Worm (Caenorhabditis elegans) whole organism, L3 larva: Measurements from ENCODE around the gene tnt-3.

Experiments
- R02D3.7 ChIP-seq: fragments of 150-350 bp; optimal IDR thresholded peaks from 2 replicates; lab custom pipeline; 2014; ENCODE audit warnings: missing biosample characterization, missing genetic modification characterization
- ZK546.5 ChIP-seq: sonication (generic microtip); optimal IDR thresholded peaks from 2 replicates; lab custom pipeline; 2017; ENCODE audit warnings: missing biosample characterization, missing genetic modification characterization
- aly-2 ChIP-seq: fragments of 150-350 bp; optimal IDR thresholded peaks from 2 replicates; lab custom pipeline; 2014; ENCODE audit warnings: missing biosample characterization, missing genetic modification characterization
- ceh-16 ChIP-seq: sonication (generic microtip); optimal IDR thresholded peaks from 2 replicates; lab custom pipeline; 2017; ENCODE audit warnings: missing biosample characterization, missing genetic modification characterization
- ceh-28 ChIP-seq: fragments of 150-350 bp; optimal IDR thresholded peaks from 2 replicates; lab custom pipeline; 2014; ENCODE audit warnings: missing biosample characterization, missing genetic modification reagents, missing genetic modification characterization
- ceh-82 ChIP-seq: fragments of 150-350 bp; optimal IDR thresholded peaks from 2 replicates; lab custom pipeline; 2014; ENCODE audit warnings: missing biosample characterization, missing genetic modification characterization
- ceh-9 ChIP-seq: sonication (generic microtip); optimal IDR thresholded peaks from 2 replicates; lab custom pipeline; 2018; ENCODE audit warnings: missing biosample characterization, missing genetic modification characterization
- daf-12 ChIP-seq: fragments of 150-350 bp; optimal IDR thresholded peaks from 2 replicates; lab custom pipeline; 2014; ENCODE audit warnings: missing biosample characterization, missing genetic modification reagents, missing genetic modification characterization
- egl-27 ChIP-seq: sonication (generic microtip); optimal IDR thresholded peaks from 4 replicates; lab custom pipeline; 2017; ENCODE audit warnings: missing biosample characterization, missing genetic modification reagents, missing genetic modification characterization
- egl-5 ChIP-seq: fragments of 150-350 bp; optimal IDR thresholded peaks from 2 replicates; lab custom pipeline; 2017; ENCODE audit warnings: missing biosample characterization, missing genetic modification reagents, missing genetic modification characterization, inconsistent platforms
- elt-1 ChIP-seq: fragments of 150-350 bp; optimal IDR thresholded peaks from 2 replicates; lab custom pipeline; 2014; ENCODE audit warnings: missing biosample characterization, missing genetic modification characterization
- elt-2 ChIP-seq: sonication (generic microtip); optimal IDR thresholded peaks from 2 replicates; lab custom pipeline; 2016; ENCODE audit warnings: missing genetic modification reagents, mild to moderate bottlenecking, missing genetic modification characterization, missing compliant biosample characterization
- elt-3 ChIP-seq, 3 experiments: fragments of 150-350 bp in 1 of 3; sonication (generic microtip) in 2 of 3; optimal IDR thresholded peaks; 2 replicates in 2 of 3; 4 replicates in 1 of 3; lab custom pipeline; 2014 to 2017; ENCODE audit warnings: missing biosample characterization in 3 of 3, missing genetic modification characterization in 3 of 3
- fkh-10 ChIP-seq: sonication (generic microtip); optimal IDR thresholded peaks from 2 replicates; lab custom pipeline; 2017; ENCODE audit warnings: missing biosample characterization, missing genetic modification reagents, missing genetic modification characterization
- fkh-2 ChIP-seq: fragments of 150-350 bp; optimal IDR thresholded peaks from 2 replicates; lab custom pipeline; 2014; ENCODE audit warnings: missing biosample characterization, missing genetic modification reagents, missing genetic modification characterization
- fos-1 ChIP-seq: fragments of 150-350 bp; optimal IDR thresholded peaks from 2 replicates; lab custom pipeline; 2014; ENCODE audit warnings: missing biosample characterization, missing genetic modification characterization
- hmg-11 ChIP-seq: sonication (generic microtip); optimal IDR thresholded peaks from 2 replicates; lab custom pipeline; 2016; ENCODE audit warnings: missing genetic modification characterization, missing compliant biosample characterization
- jun-1 ChIP-seq: fragments of 150-350 bp; optimal IDR thresholded peaks from 2 replicates; lab custom pipeline; 2014; ENCODE audit warnings: missing biosample characterization, missing genetic modification reagents, missing genetic modification characterization
- lin-15B ChIP-seq: fragments of 150-350 bp; optimal IDR thresholded peaks from 2 replicates; lab custom pipeline; 2014; ENCODE audit warnings: missing biosample characterization, missing genetic modification characterization
- lin-39 ChIP-seq: fragments of 150-350 bp; optimal IDR thresholded peaks from 2 replicates; lab custom pipeline; 2018; ENCODE audit warnings: missing biosample characterization, missing genetic modification reagents, missing genetic modification characterization
- lsy-12 ChIP-seq: sonication (generic microtip); optimal IDR thresholded peaks from 2 replicates; lab custom pipeline; 2016; ENCODE audit warnings: mild to moderate bottlenecking, missing genetic modification characterization, missing compliant biosample characterization
- nhr-12 ChIP-seq: fragments of 150-350 bp; optimal IDR thresholded peaks from 2 replicates; lab custom pipeline; 2014; ENCODE audit warnings: missing biosample characterization, missing genetic modification characterization
- nhr-23 ChIP-seq: fragments of 150-350 bp; optimal IDR thresholded peaks from 2 replicates; lab custom pipeline; 2014; ENCODE audit warnings: missing biosample characterization, missing genetic modification reagents, missing genetic modification characterization
- nhr-25 ChIP-seq: sonication (generic microtip); optimal IDR thresholded peaks from 2 replicates; lab custom pipeline; 2017; ENCODE audit warnings: missing biosample characterization, missing genetic modification characterization
- nhr-28 ChIP-seq: fragments of 150-350 bp; optimal IDR thresholded peaks from 2 replicates; lab custom pipeline; 2014; ENCODE audit warnings: missing biosample characterization, missing genetic modification characterization
- nhr-43 ChIP-seq: sonication (generic microtip); optimal IDR thresholded peaks from 2 replicates; lab custom pipeline; 2016; ENCODE audit warnings: mild to moderate bottlenecking, missing genetic modification characterization, missing compliant biosample characterization; ENCODE audit not compliant: poor library complexity, severe bottlenecking
- nhr-67 ChIP-seq: fragments of 150-350 bp; optimal IDR thresholded peaks from 2 replicates; lab custom pipeline; 2014; ENCODE audit warnings: missing biosample characterization, missing genetic modification characterization
- nhr-76 ChIP-seq: fragments of 150-350 bp; sonication (generic microtip); optimal IDR thresholded peaks from 5 replicates; lab custom pipeline; 2014; ENCODE audit warnings: missing biosample characterization, missing genetic modification characterization
- pha-4 ChIP-seq: fragments of 150-350 bp; optimal IDR thresholded peaks from 2 replicates; lab custom pipeline; 2014; ENCODE audit warnings: missing biosample characterization, missing genetic modification reagents, missing genetic modification characterization
- pqm-1 ChIP-seq: fragments of 150-350 bp; optimal IDR thresholded peaks from 2 replicates; lab custom pipeline; 2017; ENCODE audit warnings: missing biosample characterization, missing genetic modification characterization, inconsistent platforms
- sea-2 ChIP-seq: fragments of 150-350 bp; sonication (generic microtip); optimal IDR thresholded peaks from 4 replicates; lab custom pipeline; 2014; ENCODE audit warnings: missing biosample characterization, missing genetic modification reagents, missing genetic modification characterization
- skn-1 ChIP-seq: fragments of 150-350 bp; optimal IDR thresholded peaks from 2 replicates; lab custom pipeline; 2014; ENCODE audit warnings: missing biosample characterization, missing genetic modification characterization
- snpc-4 ChIP-seq: fragments of 150-350 bp; optimal IDR thresholded peaks from 2 replicates; lab custom pipeline; 2014; ENCODE audit warnings: missing biosample characterization, missing genetic modification characterization
- tbx-2 ChIP-seq: sonication (generic microtip); optimal IDR thresholded peaks from 2 replicates; lab custom pipeline; 2016; ENCODE audit warnings: mild to moderate bottlenecking, missing genetic modification characterization, missing compliant biosample characterization
- unc-62 ChIP-seq: fragments of 150-350 bp; sonication (generic microtip); optimal IDR thresholded peaks from 4 replicates; lab custom pipeline; 2014; ENCODE audit warnings: missing biosample characterization, missing genetic modification reagents, missing genetic modification characterization
- zag-1 ChIP-seq: fragments of 150-350 bp; optimal IDR thresholded peaks from 2 replicates; lab custom pipeline; 2014; ENCODE audit warnings: missing biosample characterization, missing genetic modification characterization
- ztf-4 ChIP-seq: fragments of 150-350 bp; optimal IDR thresholded peaks from 2 replicates; lab custom pipeline; 2014; ENCODE audit warnings: missing biosample characterization, missing genetic modification characterization

tnt-3 gene

DNA sequence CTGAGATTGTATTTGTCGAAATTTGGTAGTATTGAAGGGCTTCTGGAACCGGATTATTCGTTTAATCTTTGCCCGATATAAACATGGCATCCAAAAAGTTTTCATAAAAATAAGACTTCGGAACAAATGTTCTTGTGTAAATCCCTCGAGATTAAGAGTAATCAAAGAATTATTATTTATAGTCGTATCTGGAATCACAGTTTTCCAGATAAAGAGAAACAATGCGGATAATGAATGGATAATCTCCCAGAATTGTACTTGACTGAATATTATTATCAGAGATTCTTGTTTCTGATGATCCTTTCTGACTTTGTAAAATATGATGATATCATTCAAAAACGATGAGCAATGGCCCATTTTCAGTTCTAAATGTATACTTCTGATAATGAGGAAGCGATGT is 23.8 kb downstream of the tnt-3 start:
- TF ChIP-seq zag-1 (tag; lab: Kevin White, UChicago), result no peak
- TF ChIP-seq elt-2, result no peak
- TF ChIP-seq nhr-12, result no peak
- no peak for TF ChIP-seq nhr-23 (tag; lab: Kevin White, UChicago)
- no peak for TF ChIP-seq sea-2 (GFP tag; lab: Kevin White, UChicago)
- no peak for TF ChIP-seq nhr-76 (tag; lab: Kevin White, UChicago)
- no peak for TF ChIP-seq jun-1 (tag; lab: Kevin White, UChicago)
- no peak for TF ChIP-seq elt-3 (tag; optimal IDR thresholded peaks at IDR 0.05; lab: Kevin White, UChicago)
- TF ChIP-seq daf-12, result no peak
- TF ChIP-seq fos-1 (tag; lab: Kevin White, UChicago), result no peak
- TF ChIP-seq unc-62, result no peak
- TF ChIP-seq ceh-9 (tag; lab: Kevin White, UChicago), result no peak
- no peak for TF ChIP-seq pqm-1 (tag; lab: Kevin White, UChicago)
- TF ChIP-seq ztf-4, result no peak
- no peak for TF ChIP-seq fkh-10 (GFP tag; lab: Kevin White, UChicago)
- TF ChIP-seq aly-2, result no peak
- TF ChIP-seq ceh-82, result no peak
- TF ChIP-seq ceh-28 (tag; lab: Kevin White, UChicago), result no peak
- no peak for TF ChIP-seq nhr-67 (tag; lab: Kevin White, UChicago)
- no peak for TF ChIP-seq pha-4 (tag; lab: Kevin White, UChicago)

DNA sequence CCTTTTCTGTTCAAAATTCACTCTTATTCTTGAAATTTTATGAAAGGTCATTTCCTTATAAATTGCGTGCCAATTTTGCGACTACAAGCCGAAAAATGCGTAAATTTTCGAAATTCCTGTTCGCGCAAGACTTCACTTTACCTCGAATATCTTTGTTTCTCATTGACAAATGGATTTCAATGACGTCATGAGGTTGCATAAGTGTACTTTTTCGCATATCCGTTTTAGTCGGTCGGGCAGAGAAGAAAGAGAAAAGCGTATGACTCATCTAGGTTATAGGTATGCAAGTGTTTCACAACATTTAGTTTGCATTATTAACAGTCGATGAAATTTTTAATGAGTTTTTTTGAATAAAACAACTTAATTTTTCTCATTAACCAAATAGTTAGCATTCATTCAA is 28.8 kb downstream of the tnt-3 start:
- TF ChIP-seq nhr-23 (tag; lab: Kevin White, UChicago) (peak; percentile 62), nhr-25 (tag; lab: Kevin White, UChicago) (peak; percentile 61), lsy-12 (tag; lab: Kevin White, UChicago) (no peak), fos-1 (tag; lab: Kevin White, UChicago) (peak; percentile 5), fkh-2 (no peak)
- TF ChIP-seq, all 47 proteins: peak for 3

DNA sequence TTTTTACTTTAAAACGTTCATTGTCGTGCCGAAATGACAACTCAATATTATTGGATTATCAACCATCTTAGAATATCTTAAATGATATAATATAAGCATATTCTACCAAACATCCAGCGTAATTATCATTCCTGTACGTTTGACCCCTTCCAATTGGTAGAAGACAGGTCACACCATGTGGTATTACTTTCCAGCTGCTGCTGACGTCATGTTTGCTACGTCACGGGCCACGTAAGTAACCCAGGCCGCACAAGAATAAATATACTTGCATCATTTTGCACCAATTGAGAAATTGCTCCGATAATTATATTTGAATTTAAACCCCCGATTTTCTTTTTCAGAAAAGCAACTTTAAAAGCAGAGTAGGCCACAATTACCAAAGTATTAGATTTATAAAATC is 29.3 kb downstream of the tnt-3 start:
- TF ChIP-seq egl-5 (tag; lab: Kevin White, UChicago) (no peak), lin-39 (tag; lab: Kevin White, UChicago) (no peak), nhr-28 (tag; lab: Kevin White, UChicago) (no peak)

DNA sequence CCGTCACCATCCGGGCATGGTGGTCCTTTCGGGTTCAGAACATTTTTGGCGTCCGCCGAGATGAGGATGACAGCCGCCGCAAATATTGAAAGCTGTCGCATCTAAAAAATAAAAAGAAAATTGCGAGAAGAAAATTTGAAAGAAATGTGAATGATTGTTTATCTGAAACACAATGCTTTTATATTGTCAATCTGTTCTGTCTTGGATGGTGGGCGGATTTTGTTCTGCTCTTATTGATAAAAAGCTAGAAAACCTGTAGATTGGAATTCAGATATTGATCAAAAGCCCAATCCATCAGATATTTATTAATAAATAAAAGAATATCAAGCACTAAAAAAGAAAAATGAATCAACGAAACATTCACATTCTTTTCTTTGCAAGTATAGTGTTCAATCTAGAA is 31.1 kb downstream of the tnt-3 start, which contains the start of gene C39D10.7:
Gene C39D10.7, minus strand, starts transcription at position 101 of the 400 bp plus-strand sequence.
- TF ChIP-seq ZK546.5 (tag; lab: Kevin White, UChicago), result no peak

DNA sequence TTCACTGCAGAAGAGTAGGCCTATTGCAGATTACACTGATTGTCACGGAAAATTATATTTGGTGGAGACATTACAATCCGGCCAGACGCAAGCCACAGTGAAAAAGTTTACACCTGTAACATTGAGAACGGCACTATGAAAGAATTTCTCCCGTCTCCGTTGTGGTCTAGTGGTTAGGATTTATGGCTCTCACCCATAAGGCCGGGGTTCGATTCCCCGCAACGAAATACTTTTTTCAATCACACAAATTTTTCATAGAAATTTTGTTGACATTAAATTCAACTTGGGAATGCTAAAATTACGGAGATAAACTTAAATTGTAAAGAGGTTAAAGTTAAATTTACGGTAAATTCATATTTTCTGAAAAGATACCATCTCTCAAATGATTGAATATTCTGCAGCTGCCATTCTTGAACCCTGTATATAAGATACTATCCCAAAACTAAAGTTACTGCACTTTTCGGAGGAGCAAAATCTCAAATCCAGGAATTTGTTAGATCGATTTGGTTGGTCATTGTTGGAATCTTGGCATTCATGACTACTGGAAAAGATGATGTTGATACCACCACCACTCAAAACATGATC is 38.4 kb downstream of the tnt-3 start, which contains the start of gene C39D10.1:
Gene C39D10.1, plus strand, starts transcription at position 535 of the 585 bp plus-strand sequence.
- TF ChIP-seq fkh-2, result no peak
- peak; percentile 20 for TF ChIP-seq pha-4 (tag; lab: Kevin White, UChicago)
- TF ChIP-seq nhr-43 (tag; lab: Kevin White, UChicago), result peak; percentile 45

DNA sequence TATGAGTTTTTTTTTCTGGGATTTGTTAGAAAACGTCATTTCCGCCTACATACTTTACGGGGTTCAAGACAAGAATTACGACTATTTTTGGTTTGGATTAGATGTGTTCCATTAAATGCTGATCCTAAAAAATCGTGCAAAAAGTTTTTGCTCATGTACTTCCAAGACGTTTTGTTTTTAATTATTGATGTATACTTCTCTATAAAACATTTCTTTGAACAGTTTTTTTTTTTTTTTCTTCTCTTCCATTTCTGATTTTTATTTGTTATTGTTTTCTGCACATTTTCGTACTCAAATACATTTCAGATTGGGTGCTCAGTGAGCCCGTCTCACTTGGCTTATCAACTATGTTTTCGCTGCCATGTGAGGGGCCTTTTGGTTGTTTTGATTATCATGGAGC is 41.9 kb downstream of the tnt-3 start, which contains the start of gene C39D10.11:
Gene C39D10.11, plus strand, starts transcription at position 301 of the 400 bp plus-strand sequence.
- TF ChIP-seq elt-3 (tag; optimal IDR thresholded peaks at IDR 0.05; lab: Kevin White, UChicago), result no peak
- TF ChIP-seq elt-2, result no peak
- no peak for TF ChIP-seq lin-15B (tag; lab: Kevin White, UChicago)
- no peak for TF ChIP-seq skn-1 (tag; lab: Kevin White, UChicago)
- no peak for TF ChIP-seq hmg-11 (tag; lab: Kevin White, UChicago)
- no peak for TF ChIP-seq egl-27 (tag; lab: Kevin White, UChicago)
- no peak for TF ChIP-seq fkh-2
- TF ChIP-seq jun-1 (tag; lab: Kevin White, UChicago), result no peak
- TF ChIP-seq snpc-4 (tag; lab: Kevin White, UChicago), result no peak
- TF ChIP-seq unc-62, result no peak
- no peak for TF ChIP-seq ceh-82
- no peak for TF ChIP-seq ceh-16 (tag; lab: Kevin White, UChicago)
- no peak for TF ChIP-seq daf-12
- no peak for TF ChIP-seq elt-1 (tag; lab: Kevin White, UChicago)
- TF ChIP-seq nhr-25 (tag; lab: Kevin White, UChicago), result no peak
- TF ChIP-seq ztf-4, result no peak
- no peak for TF ChIP-seq R02D3.7 (tag; lab: Kevin White, UChicago)
- TF ChIP-seq tbx-2 (tag; lab: Kevin White, UChicago), result no peak
